Worm (Caenorhabditis elegans): Measurements from ENCODE around the gene grl-5.

DNA sequence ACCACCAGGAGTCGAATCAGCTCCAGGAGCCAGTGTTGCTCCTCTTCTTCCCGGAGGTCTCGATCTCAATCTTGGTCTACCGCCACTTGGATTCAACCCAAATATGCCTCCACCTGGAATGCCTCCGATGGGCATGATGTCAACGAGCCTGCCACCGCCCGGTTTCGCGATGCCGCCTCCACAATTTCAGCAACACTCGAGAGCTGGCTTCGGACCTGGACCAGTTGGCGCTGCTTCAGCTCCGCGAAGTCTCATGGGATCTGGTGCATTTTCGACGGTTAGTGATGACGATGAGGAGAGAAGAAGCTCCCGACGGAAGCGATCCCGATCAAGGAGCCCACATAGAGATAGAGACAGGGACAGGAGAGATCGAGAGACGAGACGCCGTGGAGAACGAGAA, 41.5 kb downstream of the grl-5 start:
- no peak for TF ChIP-seq nhr-12 (tag; optimal IDR thresholded peaks at IDR 0.05)
- no peak for TF ChIP-seq nhr-76 (tag; optimal IDR thresholded peaks at IDR 0.05)
- TF ChIP-seq nhr-237 (tag; optimal IDR thresholded peaks at IDR 0.05), result no peak
- TF ChIP-seq unc-62 (GFP tag; optimal IDR thresholded peaks at IDR 0.05), result no peak
- no peak for TF ChIP-seq lin-32 (GFP tag; optimal IDR thresholded peaks at IDR 0.05)
- TF ChIP-seq snpc-4 (tag; optimal IDR thresholded peaks at IDR 0.05), result no peak
- TF ChIP-seq hlh-1 (tag; optimal IDR thresholded peaks at IDR 0.05), result no peak
